ENCODE assay signal across 5 worm cellular contexts in the genomic region with DNA sequence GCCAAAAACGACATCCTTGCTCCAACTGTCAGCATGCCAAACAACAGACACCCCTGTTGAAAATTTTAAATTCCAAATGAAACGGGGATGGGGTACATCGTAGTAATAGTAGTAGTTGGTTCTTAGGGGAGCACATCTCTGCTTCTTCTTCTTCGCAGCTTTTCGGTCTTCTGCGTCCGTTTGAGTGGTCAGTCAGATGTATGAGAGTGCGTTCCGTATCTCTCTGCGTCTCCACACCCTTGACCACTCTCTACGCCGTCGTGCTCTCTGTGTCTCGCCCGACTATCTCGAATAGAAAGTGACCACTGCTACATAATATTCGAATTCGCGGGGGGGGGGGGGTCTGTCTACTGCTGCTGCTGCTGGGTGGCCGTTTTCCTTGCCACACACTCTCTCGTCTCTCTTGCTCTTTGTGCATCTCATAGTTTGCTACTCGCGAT.
TF ChIP-seq lines count a peak whose summit lies in the region.

No protein-coding gene starts in this region.

TF ChIP-seq in whole organism, L1 larva, 84 proteins besides CTCF, POLR2A, EP300 and RAD21 (continues in another document):
- TF ChIP-seq sptf-1 (tag; optimal IDR thresholded peaks at IDR 0.05; lab: Kevin White, UChicago) (no peak), hlh-4 (tag; optimal IDR thresholded peaks at IDR 0.05; lab: Kevin White, UChicago) (no peak), mdl-1 (tag; optimal IDR thresholded peaks at IDR 0.05; lab: Kevin White, UChicago) (peak in 1 of 2 experiments; percentile 39), jun-1 (tag; optimal IDR thresholded peaks at IDR 0.05; lab: Kevin White, UChicago) (peak; percentile 49), zip-4 (GFP tag; optimal IDR thresholded peaks at IDR 0.05; lab: Kevin White, UChicago) (no peak), isw-1 (GFP tag; IDR thresholded peaks at IDR 0.05; lab: Robert Waterston, UW) (0 out of 2 replicates have a peak, but pooled peaks have one; percentile 5), unc-62 (GFP tag; optimal IDR thresholded peaks at IDR 0.05; lab: Kevin White, UChicago) (no peak), lin-13 (GFP tag; optimal IDR thresholded peaks at IDR 0.05; lab: Kevin White, UChicago) (no peak), snu-23 (GFP tag; optimal IDR thresholded peaks at IDR 0.05; lab: Kevin White, UChicago) (peak; percentile 17), nhr-76 (tag; optimal IDR thresholded peaks at IDR 0.05; lab: Kevin White, UChicago) (no peak), hpl-2 (GFP tag; optimal IDR thresholded peaks at IDR 0.05; lab: Kevin White, UChicago) (no peak), pqm-1 (tag; optimal IDR thresholded peaks at IDR 0.05; lab: Kevin White, UChicago) (no peak), mab-9 (GFP tag; IDR thresholded peaks at IDR 0.05; lab: Robert Waterston, UW) (no peak), irx-1 (tag; optimal IDR thresholded peaks at IDR 0.05; lab: Kevin White, UChicago) (no peak), egl-27 (tag; optimal IDR thresholded peaks at IDR 0.05; lab: Kevin White, UChicago) (no peak), F16B12.6 (tag; optimal IDR thresholded peaks at IDR 0.05; lab: Kevin White, UChicago) (no peak), ceh-82 (tag; optimal IDR thresholded peaks at IDR 0.05; lab: Kevin White, UChicago) (peak; percentile 9 to 22 (median 9))

TF ChIP-seq in whole organism, L3 larva, 47 proteins besides CTCF, POLR2A, EP300 and RAD21 (continues in another document):
- no peak for TF ChIP-seq unc-39 (tag; optimal IDR thresholded peaks at IDR 0.05; lab: Kevin White, UChicago)
- no peak for TF ChIP-seq R02D3.7 (tag; optimal IDR thresholded peaks at IDR 0.05; lab: Kevin White, UChicago)
- TF ChIP-seq hmg-11 (tag; optimal IDR thresholded peaks at IDR 0.05; lab: Kevin White, UChicago), result peak; percentile 72
- peak; percentile 4 for TF ChIP-seq lin-15B (tag; optimal IDR thresholded peaks at IDR 0.05; lab: Kevin White, UChicago)
- TF ChIP-seq mdl-1 (tag; optimal IDR thresholded peaks at IDR 0.05; lab: Kevin White, UChicago), result no peak
- TF ChIP-seq ceh-9 (tag; optimal IDR thresholded peaks at IDR 0.05; lab: Kevin White, UChicago), result no peak
- no peak for TF ChIP-seq sea-2 (GFP tag; optimal IDR thresholded peaks at IDR 0.05; lab: Kevin White, UChicago)
- no peak for TF ChIP-seq elt-3 (tag; optimal IDR thresholded peaks at IDR 0.05; lab: Kevin White, UChicago)
- TF ChIP-seq ama-1 (optimal IDR thresholded peaks at IDR 0.05; lab: Kevin White, UChicago), result no peak
- peak; percentile 27 for TF ChIP-seq jun-1 (tag; optimal IDR thresholded peaks at IDR 0.05; lab: Kevin White, UChicago)
- no peak for TF ChIP-seq unc-62 (GFP tag; optimal IDR thresholded peaks at IDR 0.05; lab: Kevin White, UChicago)
- TF ChIP-seq lin-39 (tag; optimal IDR thresholded peaks at IDR 0.05; lab: Kevin White, UChicago), result peak; percentile 62
- TF ChIP-seq pha-4 (tag; optimal IDR thresholded peaks at IDR 0.05; lab: Kevin White, UChicago), result peak; percentile 44
- no peak for TF ChIP-seq aly-2 (tag; optimal IDR thresholded peaks at IDR 0.05; lab: Kevin White, UChicago)
- TF ChIP-seq nhr-28 (tag; optimal IDR thresholded peaks at IDR 0.05; lab: Kevin White, UChicago), result no peak
- TF ChIP-seq snpc-4 (tag; optimal IDR thresholded peaks at IDR 0.05; lab: Kevin White, UChicago), result no peak
- TF ChIP-seq nhr-12 (tag; optimal IDR thresholded peaks at IDR 0.05; lab: Kevin White, UChicago), result no peak
- no peak for TF ChIP-seq nhr-11 (tag; optimal IDR thresholded peaks at IDR 0.05; lab: Kevin White, UChicago)
- TF ChIP-seq nhr-67 (tag; optimal IDR thresholded peaks at IDR 0.05; lab: Kevin White, UChicago), result no peak

TF ChIP-seq in whole organism, early embryonic, 17 proteins besides CTCF, POLR2A, EP300 and RAD21:
- TF ChIP-seq scrt-1 (GFP tag; IDR thresholded peaks at IDR 0.05; lab: Robert Waterston, UW) (no peak), ceh-36 (tag; optimal IDR thresholded peaks at IDR 0.05; lab: Kevin White, UChicago) (peak; percentile 16), pes-1 (GFP tag; IDR thresholded peaks at IDR 0.05; lab: Robert Waterston, UW) (no peak), hmg-4 (GFP tag; optimal IDR thresholded peaks at IDR 0.05; lab: Kevin White, UChicago) (peak; percentile 68), tbx-11 (GFP tag; IDR thresholded peaks at IDR 0.05; lab: Robert Waterston, UW) (no peak), ceh-13 (GFP tag; optimal IDR thresholded peaks at IDR 0.05; lab: Kevin White, UChicago) (no peak), ets-7 (tag; optimal IDR thresholded peaks at IDR 0.05; lab: Kevin White, UChicago) (no peak), F13C5.2 (tag; optimal IDR thresholded peaks at IDR 0.05; lab: Kevin White, UChicago) (peak; percentile 56)

TF ChIP-seq in whole organism, midembryonic, 9 proteins besides CTCF, POLR2A, EP300 and RAD21:
- TF ChIP-seq flt-1 (GFP tag; IDR thresholded peaks at IDR 0.05; lab: Robert Waterston, UW), result 0 out of 2 replicates have a peak, but pooled peaks have one; percentile 57
- TF ChIP-seq ref-1 (GFP tag; conservative IDR thresholded peaks at IDR 0.05; lab: Robert Waterston, UW), result no peak
- TF ChIP-seq cog-1 (tag; optimal IDR thresholded peaks at IDR 0.05; lab: Kevin White, UChicago), result peak; percentile 66
- TF ChIP-seq med-1 (GFP tag; optimal IDR thresholded peaks at IDR 0.05; lab: Kevin White, UChicago; ENCODE audit: insufficient read depth), result no peak
TF ChIP-seq in whole organism, midembryonic: peak in this region for 2.

TF ChIP-seq in whole organism, young adult, 124 proteins besides CTCF, POLR2A, EP300 and RAD21:
- TF ChIP-seq Y53G8AR.9 (GFP tag; conservative IDR thresholded peaks at IDR 0.05; lab: Robert Waterston, UW) (no peak), pbrm-1 (GFP tag; IDR thresholded peaks at IDR 0.05; lab: Robert Waterston, UW) (0 out of 2 replicates have a peak, but pooled peaks have one; percentile 28), hmg-1.2 (GFP tag; IDR thresholded peaks at IDR 0.05; lab: Robert Waterston, UW) (peak; percentile 84), nhr-80 (tag; optimal IDR thresholded peaks at IDR 0.05; lab: Kevin White, UChicago) (peak; percentile 20), dox-1 (GFP tag; IDR thresholded peaks at IDR 0.05; lab: Robert Waterston, UW) (0 out of 2 replicates have a peak, but pooled peaks have one; percentile 39), zfh-2 (GFP tag; conservative IDR thresholded peaks at IDR 0.05; lab: Robert Waterston, UW) (peak; percentile 91), C17E4.6 (GFP tag; IDR thresholded peaks at IDR 0.05; lab: Robert Waterston, UW) (no peak), ztf-22 (GFP tag; optimal IDR thresholded peaks at IDR 0.05; lab: Kevin White, UChicago) (no peak), egrh-3 (GFP tag; IDR thresholded peaks at IDR 0.05; lab: Robert Waterston, UW) (0 out of 2 replicates have a peak, but pooled peaks have one; percentile 19), nhr-27 (tag; optimal IDR thresholded peaks at IDR 0.05; lab: Kevin White, UChicago) (no peak)

Comparison
In these comparisons a context has a peak if more than half of its experiments do, and no peak if none do; other contexts are left out.
1. Of the 8 proteins assayed by ChIP-seq in both whole organism, young adult and whole organism, L1 larva: peak only in whole organism, young adult: none; only in whole organism, L1 larva: efl-1 and unc-130; in both: none; in neither: 5; mixed calls (peak in some experiments, not most) for 1.